Worm (Caenorhabditis elegans) whole organism, L1 larva: ENCODE measurements around the gene F13H8.2.
A peak's percentile ranks its signal among the peaks of the same experiment; 100 is the strongest.

Experiments
- C16A3.4 ChIP-seq: fragments of 150-350 bp; optimal IDR thresholded peaks from 2 replicates; lab custom pipeline; 2014; ENCODE audit warnings: missing biosample characterization, missing genetic modification characterization
- Y116A8C.19 ChIP-seq: sonication (generic microtip); optimal IDR thresholded peaks from 2 replicates; lab custom pipeline; 2016; ENCODE audit warnings: missing compliant biosample characterization, missing genetic modification characterization, borderline replicate concordance
- blmp-1 ChIP-seq: fragments of 150-350 bp; optimal IDR thresholded peaks from 2 replicates; lab custom pipeline; 2014; ENCODE audit warnings: missing biosample characterization, missing genetic modification characterization
- ceh-63 ChIP-seq: fragments of 200-800 bp; sonication (Bioruptor generic); optimal IDR thresholded peaks from 2 replicates; lab custom pipeline; 2018; ENCODE audit warnings: mild to moderate bottlenecking, missing genetic modification characterization, missing compliant biosample characterization
- ces-1 ChIP-seq: fragments of 150-350 bp; optimal IDR thresholded peaks from 2 replicates; lab custom pipeline; 2014; ENCODE audit warnings: missing biosample characterization, missing genetic modification reagents, missing genetic modification characterization
- dpl-1 ChIP-seq, 3 experiments: fragments of 150-350 bp in 2 of 3; sonication (generic microtip) in 1 of 3; optimal IDR thresholded peaks; 2 replicates each; lab custom pipeline; 2014 to 2017; ENCODE audit warnings: missing biosample characterization in 3 of 3, missing genetic modification characterization in 3 of 3, missing genetic modification reagents in 3 of 3
- efl-1 ChIP-seq, 4 experiments: fragments of 150-350 bp; optimal IDR thresholded peaks in 3 of 4; peaks in 1 of 4; 1 replicate in 1 of 4; 2 replicates in 3 of 4; lab custom pipeline; 2014; ENCODE audit warnings: missing biosample characterization in 2 of 4, missing genetic modification characterization in 2 of 4, missing genetic modification reagents in 2 of 4
- elt-3 ChIP-seq, 6 experiments: fragments of 150-350 bp in 1 of 6; sonication (generic microtip); optimal IDR thresholded peaks; 2 replicates each; lab custom pipeline; 2017 to 2018; ENCODE audit warnings: missing biosample characterization in 6 of 6, missing genetic modification characterization in 6 of 6, inconsistent platforms in 1 of 6
- hlh-17 ChIP-seq: fragments of 200-800 bp; sonication (Bioruptor generic); optimal IDR thresholded peaks from 2 replicates; lab custom pipeline; 2018; ENCODE audit warnings: missing genetic modification characterization, mild to moderate bottlenecking, missing compliant biosample characterization, moderate library complexity, borderline replicate concordance
- jun-1 ChIP-seq: fragments of 150-350 bp; optimal IDR thresholded peaks from 2 replicates; lab custom pipeline; 2014; ENCODE audit warnings: missing biosample characterization, missing genetic modification reagents, missing genetic modification characterization
- lin-13 ChIP-seq: fragments of 150-350 bp; optimal IDR thresholded peaks from 2 replicates; lab custom pipeline; 2014; ENCODE audit warnings: missing biosample characterization, missing genetic modification reagents, missing genetic modification characterization
- lin-14 ChIP-seq: fragments of 200-800 bp; sonication (Bioruptor generic); optimal IDR thresholded peaks from 2 replicates; lab custom pipeline; 2018; ENCODE audit warnings: mild to moderate bottlenecking, missing genetic modification characterization, moderate library complexity, missing compliant biosample characterization
- lin-35 ChIP-seq, 2 experiments: fragments of 150-350 bp; optimal IDR thresholded peaks; 2 replicates each; lab custom pipeline; 2014; ENCODE audit warnings: missing biosample characterization in 2 of 2, missing genetic modification characterization in 2 of 2, missing genetic modification reagents in 2 of 2
- lsy-2 ChIP-seq, 2 experiments: fragments of 150-350 bp; optimal IDR thresholded peaks; 2 replicates each; lab custom pipeline; 2014; ENCODE audit warnings: missing biosample characterization in 2 of 2, missing genetic modification characterization in 2 of 2
- mdl-1 ChIP-seq, 2 experiments: fragments of 150-350 bp; optimal IDR thresholded peaks; 2 replicates each; lab custom pipeline; 2014 to 2017; ENCODE audit warnings: missing biosample characterization in 2 of 2, missing genetic modification characterization in 2 of 2, inconsistent platforms in 1 of 2
- mef-2 ChIP-seq: fragments of 150-350 bp; optimal IDR thresholded peaks from 2 replicates; lab custom pipeline; 2014; ENCODE audit warnings: missing biosample characterization, missing genetic modification characterization
- nhr-19 ChIP-seq: fragments of 200-800 bp; sonication (Bioruptor generic); conservative IDR thresholded peaks from 2 replicates; pipeline ENCODE4 v1.3.6; 2022; ENCODE audit warnings: missing genetic modification characterization, missing compliant biosample characterization
- nhr-20 ChIP-seq: sonication (generic microtip); optimal IDR thresholded peaks from 2 replicates; lab custom pipeline; 2016; ENCODE audit warnings: mild to moderate bottlenecking, missing genetic modification characterization, missing compliant biosample characterization
- nhr-237 ChIP-seq: fragments of 150-350 bp; optimal IDR thresholded peaks from 2 replicates; lab custom pipeline; 2014; ENCODE audit warnings: missing biosample characterization, missing genetic modification characterization
- nhr-71 ChIP-seq: sonication (generic microtip); optimal IDR thresholded peaks from 2 replicates; lab custom pipeline; 2016; ENCODE audit warnings: mild to moderate bottlenecking, missing genetic modification characterization, moderate library complexity, missing compliant biosample characterization
- nhr-85 ChIP-seq: sonication (generic microtip); peaks from one replicate; lab custom pipeline; 2016; ENCODE audit warnings: missing genetic modification characterization, inconsistent platforms, missing compliant biosample characterization
- pag-3 ChIP-seq: sonication (generic microtip); optimal IDR thresholded peaks from 2 replicates; lab custom pipeline; 2017; ENCODE audit warnings: missing genetic modification characterization, mild to moderate bottlenecking, missing compliant biosample characterization, antibody characterized with exemption, borderline replicate concordance; ENCODE audit not compliant: insufficient read depth
- snu-23 ChIP-seq: sonication (generic microtip); optimal IDR thresholded peaks from 2 replicates; lab custom pipeline; 2016; ENCODE audit warnings: missing genetic modification characterization, missing compliant biosample characterization
- sox-4 ChIP-seq: sonication (generic microtip); optimal IDR thresholded peaks from 2 replicates; lab custom pipeline; 2016; ENCODE audit warnings: missing genetic modification characterization, missing compliant biosample characterization
- swsn-7 ChIP-seq: sonication (generic microtip); optimal IDR thresholded peaks from 2 replicates; lab custom pipeline; 2016; ENCODE audit warnings: missing genetic modification characterization, missing compliant biosample characterization
- unc-62 ChIP-seq: fragments of 150-350 bp; optimal IDR thresholded peaks from 2 replicates; lab custom pipeline; 2014; ENCODE audit warnings: missing biosample characterization, missing genetic modification reagents, missing genetic modification characterization
- unc-86 ChIP-seq: sonication (generic microtip); optimal IDR thresholded peaks from 2 replicates; lab custom pipeline; 2016; ENCODE audit warnings: missing genetic modification characterization, missing compliant biosample characterization
- vab-15 ChIP-seq: sonication (generic microtip); optimal IDR thresholded peaks from 2 replicates; lab custom pipeline; 2017; ENCODE audit warnings: missing genotype, mild to moderate bottlenecking, missing genetic modification characterization, missing compliant biosample characterization
- zag-1 ChIP-seq: fragments of 150-350 bp; optimal IDR thresholded peaks from 2 replicates; lab custom pipeline; 2014; ENCODE audit warnings: missing biosample characterization, missing genetic modification characterization

The F13H8.2 gene

DNA sequence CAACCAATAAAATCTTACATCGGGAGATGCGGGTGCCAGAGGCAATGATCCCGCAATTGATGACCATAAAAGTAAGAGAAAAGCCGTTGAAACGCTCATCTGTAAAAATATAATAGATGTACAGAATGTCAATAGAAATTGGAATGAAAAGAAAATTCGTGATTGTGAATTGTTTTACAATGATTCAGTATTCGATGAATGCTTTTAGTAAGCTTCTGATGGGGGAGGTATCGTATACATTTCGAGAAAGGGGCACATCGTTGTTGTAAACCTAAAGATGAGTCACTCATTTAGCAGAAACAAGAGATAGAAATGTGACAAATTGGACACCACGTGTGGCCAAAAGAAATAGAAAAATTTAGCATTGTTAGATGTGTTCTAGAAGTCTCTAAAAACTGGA, 47.6 kb upstream of the F13H8.2 start, which contains the start of gene C30B5.6:
C30B5.6 (minus strand) TSS at position 101 of the 400 bp plus-strand sequence.
- TF ChIP-seq unc-62 (no peak), ceh-63 (GFP tag; lab: Kevin White, UChicago) (no peak), hlh-17 (GFP tag; lab: Kevin White, UChicago) (no peak), elt-3 (tag; optimal IDR thresholded peaks at IDR 0.05; lab: Kevin White, UChicago) (no peak), lin-13 (GFP tag; lab: Kevin White, UChicago) (no peak), efl-1 (optimal IDR thresholded peaks at IDR 0.05; lab: Kevin White, UChicago) (no peak), efl-1 (GFP tag; optimal IDR thresholded peaks at IDR 0.05 in 1 of 2; lab: Kevin White, UChicago) (no peak), snu-23 (GFP tag; lab: Kevin White, UChicago) (no peak), vab-15 (tag; lab: Kevin White, UChicago) (no peak), ces-1 (GFP tag; lab: Kevin White, UChicago) (no peak), jun-1 (tag; lab: Kevin White, UChicago) (no peak), pag-3 (tag; lab: Kevin White, UChicago) (no peak)

DNA sequence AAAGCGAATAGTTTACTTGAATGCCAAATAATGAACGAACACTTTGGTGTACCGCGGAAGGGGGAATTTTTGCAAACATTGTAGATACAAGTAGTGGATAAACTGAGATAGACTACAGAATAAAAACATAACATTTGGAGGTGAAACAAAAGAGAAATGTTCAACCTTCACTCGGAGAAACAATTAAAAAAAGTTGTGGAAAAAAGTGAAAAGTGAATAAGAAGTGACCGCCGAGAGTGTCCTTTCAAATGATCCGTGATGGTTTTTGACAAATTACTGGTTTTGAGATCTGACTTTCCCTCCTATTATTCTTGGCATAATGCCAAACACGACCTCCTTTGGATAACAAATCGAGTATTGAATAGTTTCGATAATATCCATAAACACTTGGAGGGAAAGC, 46.4 kb upstream of the F13H8.2 start:
- TF ChIP-seq nhr-85 (tag; lab: Kevin White, UChicago) (peak; percentile 57), nhr-237 (no peak), blmp-1 (tag; lab: Kevin White, UChicago) (peak; percentile 81)
- TF ChIP-seq, all 84 proteins: peak for 2

DNA sequence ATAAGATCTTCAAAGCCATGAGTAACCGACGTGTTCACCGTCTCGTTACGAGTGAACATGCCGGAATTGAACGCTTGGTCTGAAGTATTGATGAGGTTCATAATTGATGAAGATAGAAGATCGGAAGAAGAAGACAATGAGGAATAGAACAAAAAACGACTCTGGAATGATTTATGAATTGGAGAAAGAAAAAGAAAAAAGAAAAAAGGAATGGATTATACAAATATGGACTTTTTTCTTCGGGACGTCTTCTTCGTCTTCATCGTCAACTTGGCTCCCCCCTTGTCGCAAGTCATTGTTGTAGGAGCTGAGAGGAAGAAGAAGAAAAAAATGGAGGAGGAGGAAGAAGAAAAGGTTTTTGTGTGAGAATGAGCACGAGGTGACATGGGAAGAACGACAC, 43.2 kb upstream of the F13H8.2 start, which contains the start of gene srsy-2:
srsy-2 (minus strand) TSS at position 101 of the 400 bp plus-strand sequence.
- TF ChIP-seq unc-86 (tag; lab: Kevin White, UChicago) (peak; percentile 15), lin-14 (GFP tag; lab: Kevin White, UChicago) (peak; percentile 36), lin-13 (GFP tag; lab: Kevin White, UChicago) (no peak)

DNA sequence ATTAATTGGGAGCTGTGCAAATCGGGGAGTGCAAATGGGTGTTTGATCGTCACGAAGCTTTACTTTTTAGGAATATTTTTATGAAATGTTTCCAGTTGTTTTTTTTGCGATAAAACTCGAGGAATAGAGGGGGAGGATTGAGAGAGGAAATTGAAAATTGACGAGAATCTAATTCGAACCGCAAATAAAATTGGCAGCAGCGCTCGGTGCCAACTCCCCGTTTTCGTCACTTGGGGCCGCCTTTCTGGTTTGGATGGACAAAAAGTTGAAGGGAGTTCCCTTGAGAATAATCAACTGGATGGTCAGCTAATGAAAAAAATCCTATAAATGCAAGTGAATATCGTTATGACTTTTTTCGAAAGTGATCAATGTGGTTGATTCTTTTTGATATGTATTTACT, 40.0 kb upstream of the F13H8.2 start:
- TF ChIP-seq sox-4 (tag; lab: Kevin White, UChicago), result no peak
- TF ChIP-seq lin-14 (GFP tag; lab: Kevin White, UChicago), result peak; percentile 64

DNA sequence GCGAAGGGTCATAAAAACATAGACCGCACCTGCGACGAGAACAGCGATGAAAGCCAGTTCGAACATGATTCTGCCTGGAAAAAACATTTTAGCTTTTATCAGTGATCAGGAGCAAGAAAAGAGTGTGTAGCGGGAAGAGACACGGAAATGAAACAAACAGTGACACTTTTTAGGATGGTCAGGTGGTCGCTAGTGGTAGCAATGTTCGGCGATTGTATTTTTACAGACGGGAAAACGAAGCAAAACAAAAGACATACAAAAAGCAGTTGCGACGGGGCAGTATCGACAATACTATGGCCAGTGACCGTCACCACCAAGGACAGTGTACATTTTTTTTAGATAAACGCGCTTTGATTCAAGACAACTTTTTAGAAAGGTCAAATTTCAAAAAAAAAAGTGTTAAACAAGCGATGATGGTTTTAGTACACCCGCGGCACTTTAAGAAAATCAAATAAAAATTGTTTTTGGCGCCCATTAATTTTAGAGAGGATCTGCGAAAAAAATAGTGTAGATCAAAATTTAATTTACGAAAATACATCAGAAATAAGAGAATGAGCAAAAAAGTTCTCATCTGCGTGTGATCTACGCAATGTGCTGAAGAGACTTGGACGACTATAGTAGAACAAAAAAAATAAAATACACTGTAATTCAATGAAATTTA, 34.6 kb upstream of the F13H8.2 start, which contains the start of gene T24H7.9:
T24H7.9 (minus strand) TSS at position 74 of the 661 bp plus-strand sequence.
- TF ChIP-seq C16A3.4 (no peak), zag-1 (no peak), mef-2 (no peak), mdl-1 (tag; optimal IDR thresholded peaks at IDR 0.05; lab: Kevin White, UChicago) (no peak)

DNA sequence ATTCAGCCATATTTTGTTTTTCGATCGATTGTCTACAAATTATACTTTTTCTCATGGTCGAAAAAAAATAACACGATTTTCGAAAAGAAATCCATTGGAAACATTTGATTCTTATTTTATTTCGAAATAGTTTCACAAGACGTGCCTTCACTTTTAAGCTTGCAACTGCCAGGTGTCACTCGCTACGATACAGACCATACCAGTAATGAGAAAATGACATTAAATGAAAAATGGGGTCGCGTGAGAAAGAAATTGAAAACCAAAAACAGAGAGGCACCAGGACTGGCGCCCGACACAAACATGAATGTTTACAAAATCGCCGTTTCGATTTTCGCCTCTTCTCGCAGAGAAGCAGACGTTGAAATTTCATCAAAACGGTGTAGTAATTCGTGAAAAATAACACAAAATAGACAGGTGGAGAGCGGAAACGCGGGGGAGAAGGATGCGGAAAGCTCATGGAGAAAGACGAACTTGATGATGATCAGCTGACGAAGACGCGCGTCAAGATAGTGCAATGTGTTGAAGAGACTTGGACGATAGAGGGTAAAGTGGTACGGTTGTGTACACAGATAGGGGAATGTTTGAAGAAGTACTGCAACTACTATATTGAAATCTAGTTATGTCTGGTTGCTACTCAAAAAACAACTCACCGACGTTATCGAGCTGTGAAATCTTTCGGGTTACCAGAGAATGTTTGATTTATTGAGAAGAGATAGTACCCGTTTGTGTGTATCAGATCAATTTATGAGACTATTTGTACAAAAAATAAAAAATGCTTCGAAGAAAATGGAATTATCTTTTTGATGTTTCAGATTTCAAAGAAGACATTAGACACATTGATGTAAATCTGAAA, 33.8 kb upstream of the F13H8.2 start:
- TF ChIP-seq efl-1 (optimal IDR thresholded peaks at IDR 0.05; lab: Kevin White, UChicago) (no peak), efl-1 (GFP tag; optimal IDR thresholded peaks at IDR 0.05 in 1 of 2; lab: Kevin White, UChicago) (peak in 1 of 2 experiments; percentile 47), blmp-1 (tag; lab: Kevin White, UChicago) (peak; percentile 78), snu-23 (GFP tag; lab: Kevin White, UChicago) (peak; percentile 6), Y116A8C.19 (tag; lab: Kevin White, UChicago) (no peak), elt-3 (tag; optimal IDR thresholded peaks at IDR 0.05; lab: Kevin White, UChicago) (peak in 1 of 6 experiments; percentile 35), lin-35 (GFP tag; optimal IDR thresholded peaks at IDR 0.05; lab: Kevin White, UChicago) (peak in 1 of 2 experiments; percentile 45), nhr-19 (no peak), swsn-7 (tag; lab: Kevin White, UChicago) (no peak), lin-14 (GFP tag; lab: Kevin White, UChicago) (peak; percentile 54), dpl-1 (GFP tag; optimal IDR thresholded peaks at IDR 0.05; lab: Kevin White, UChicago) (peak in 1 of 3 experiments; percentile 3), nhr-85 (tag; lab: Kevin White, UChicago) (peak; percentile 83), nhr-71 (tag; lab: Kevin White, UChicago) (peak; percentile 19), nhr-20 (tag; lab: Kevin White, UChicago) (peak; percentile 25), lsy-2 (tag; optimal IDR thresholded peaks at IDR 0.05; lab: Kevin White, UChicago) (peak in 1 of 2 experiments; percentile 30)
